Worm (Caenorhabditis elegans) whole organism, L4 larva: Measurements from ENCODE around the gene T16G12.12.

Experiments
- F49E8.2 ChIP-seq: sonication (generic microtip); optimal IDR thresholded peaks from 2 replicates; lab custom pipeline; 2016; ENCODE audit warnings: missing compliant biosample characterization, mild to moderate bottlenecking, missing genetic modification characterization, borderline replicate concordance
- T20F7.1 ChIP-seq: fragments of 200-800 bp; sonication (Bioruptor generic); optimal IDR thresholded peaks from 2 replicates; lab custom pipeline; 2018; ENCODE audit warnings: mild to moderate bottlenecking, missing genetic modification characterization, missing compliant biosample characterization
- T26A8.4 ChIP-seq: fragments of 200-800 bp; sonication (Bioruptor generic); IDR thresholded peaks from 2 replicates; pipeline ENCODE4 v1.3.6; 2022; ENCODE audit warnings: missing genetic modification characterization, missing compliant biosample characterization
- Y105C5A.15 ChIP-seq: fragments of 200-800 bp; sonication (Bioruptor generic); IDR thresholded peaks from 2 replicates; pipeline ENCODE4 v1.3.6; 2022; ENCODE audit warnings: missing genetic modification characterization, missing compliant biosample characterization
- ZK337.2 ChIP-seq: fragments of 200-800 bp; sonication (Bioruptor generic); IDR thresholded peaks from 2 replicates; pipeline ENCODE4 v1.3.6; 2022; ENCODE audit warnings: missing genetic modification reagents, missing genetic modification characterization, missing compliant biosample characterization
- ces-1 ChIP-seq: fragments of 150-350 bp; sonication (generic microtip); optimal IDR thresholded peaks from 4 replicates; lab custom pipeline; 2014; ENCODE audit warnings: missing biosample characterization, missing genetic modification reagents, missing genetic modification characterization
- ctbp-1 ChIP-seq: fragments of 200-800 bp; sonication (Bioruptor generic); IDR thresholded peaks from 2 replicates; pipeline ENCODE4 v1.3.6; 2022; ENCODE audit warnings: missing genetic modification reagents, missing genetic modification characterization, missing compliant biosample characterization
- daf-12 ChIP-seq: fragments of 150-350 bp; optimal IDR thresholded peaks from 2 replicates; lab custom pipeline; 2014; ENCODE audit warnings: missing biosample characterization, missing genetic modification reagents, missing genetic modification characterization
- dmd-6 ChIP-seq: fragments of 200-800 bp; sonication (Bioruptor generic); IDR thresholded peaks from 2 replicates; pipeline ENCODE4 v1.3.6; 2022; ENCODE audit warnings: missing genetic modification reagents, missing genetic modification characterization, missing compliant biosample characterization
- dmd-9 ChIP-seq: fragments of 200-800 bp; sonication (Bioruptor generic); IDR thresholded peaks from 2 replicates; pipeline ENCODE4 v1.3.6; 2022; ENCODE audit warnings: missing genetic modification reagents, missing genetic modification characterization, missing compliant biosample characterization
- dpl-1 ChIP-seq: fragments of 150-350 bp; optimal IDR thresholded peaks from 2 replicates; lab custom pipeline; 2014; ENCODE audit warnings: missing biosample characterization, missing genetic modification reagents, missing genetic modification characterization
- dve-1 ChIP-seq: sonication (generic microtip); optimal IDR thresholded peaks from 2 replicates; lab custom pipeline; 2017; ENCODE audit warnings: antibody characterized with exemption, mild to moderate bottlenecking, missing genetic modification characterization, missing compliant biosample characterization; ENCODE audit not compliant: insufficient read depth
- egl-43 ChIP-seq: fragments of 200-800 bp; sonication (Bioruptor generic); IDR thresholded peaks from 2 replicates; pipeline ENCODE4 v1.3.6; 2022; ENCODE audit warnings: missing genetic modification reagents, missing genetic modification characterization, missing compliant biosample characterization
- fkh-10 ChIP-seq: fragments of 150-350 bp; optimal IDR thresholded peaks from 2 replicates; lab custom pipeline; 2014; ENCODE audit warnings: missing biosample characterization, missing genetic modification reagents, missing genetic modification characterization
- hif-1 ChIP-seq, 2 experiments: sonication (generic microtip); optimal IDR thresholded peaks; 2 replicates each; lab custom pipeline; 2016 to 2017; ENCODE audit warnings: missing compliant biosample characterization in 2 of 2, missing genetic modification characterization in 2 of 2, missing genetic modification reagents in 2 of 2, missing genotype in 2 of 2, mild to moderate bottlenecking in 1 of 2
- hlh-11 ChIP-seq: fragments of 200-800 bp; sonication (Bioruptor generic); optimal IDR thresholded peaks from 2 replicates; lab custom pipeline; 2018; ENCODE audit warnings: mild to moderate bottlenecking, missing genetic modification characterization, missing compliant biosample characterization
- hlh-30 ChIP-seq: sonication (generic microtip); optimal IDR thresholded peaks from 2 replicates; lab custom pipeline; 2017; ENCODE audit warnings: antibody characterized with exemption, mild to moderate bottlenecking, missing genetic modification characterization, missing compliant biosample characterization; ENCODE audit not compliant: insufficient read depth
- lim-7 ChIP-seq: fragments of 200-800 bp; sonication (Bioruptor generic); IDR thresholded peaks from 2 replicates; pipeline ENCODE4 v1.3.6; 2022; ENCODE audit warnings: missing genetic modification characterization, missing compliant biosample characterization
- lin-38 ChIP-seq: fragments of 200-800 bp; sonication (Bioruptor generic); IDR thresholded peaks from 2 replicates; pipeline ENCODE4 v1.3.6; 2022; ENCODE audit warnings: missing genetic modification reagents, missing genetic modification characterization, missing compliant biosample characterization
- lsy-2 ChIP-seq, 2 experiments: fragments of 150-350 bp in 1 of 2; sonication (generic microtip) in 1 of 2; optimal IDR thresholded peaks; 2 replicates each; lab custom pipeline; 2014 to 2017; ENCODE audit warnings: missing biosample characterization in 2 of 2, missing genetic modification characterization in 2 of 2
- madf-9 ChIP-seq: fragments of 200-800 bp; sonication (Bioruptor generic); conservative IDR thresholded peaks from 2 replicates; pipeline ENCODE4 v1.3.6; 2022; ENCODE audit warnings: missing genetic modification reagents, missing genetic modification characterization, missing compliant biosample characterization
- mdl-1 ChIP-seq, 2 experiments: fragments of 150-350 bp in 1 of 2; sonication (generic microtip) in 1 of 2; optimal IDR thresholded peaks; 2 replicates each; lab custom pipeline; 2014 to 2017; ENCODE audit warnings: missing biosample characterization in 2 of 2, missing genetic modification characterization in 2 of 2
- mep-1 ChIP-seq: fragments of 150-350 bp; sonication (generic microtip); optimal IDR thresholded peaks from 3 replicates; lab custom pipeline; 2014; ENCODE audit warnings: missing biosample characterization, missing genetic modification characterization
- mes-2 ChIP-seq: sonication (generic microtip); optimal IDR thresholded peaks from 2 replicates; lab custom pipeline; 2016; ENCODE audit warnings: missing genotype, mild to moderate bottlenecking, missing genetic modification characterization, missing compliant biosample characterization; ENCODE audit not compliant: poor library complexity, severe bottlenecking
- mxl-3 ChIP-seq: fragments of 200-800 bp; sonication (Bioruptor generic); optimal IDR thresholded peaks from 2 replicates; lab custom pipeline; 2018; ENCODE audit warnings: mild to moderate bottlenecking, missing genetic modification characterization, missing compliant biosample characterization
- nhr-25 ChIP-seq: sonication (generic microtip); optimal IDR thresholded peaks from 2 replicates; lab custom pipeline; 2017; ENCODE audit warnings: missing genetic modification characterization, mild to moderate bottlenecking, missing compliant biosample characterization, antibody characterized with exemption, moderate library complexity, borderline replicate concordance; ENCODE audit not compliant: insufficient read depth
- nhr-41 ChIP-seq: fragments of 200-800 bp; sonication (Bioruptor generic); IDR thresholded peaks from 2 replicates; pipeline ENCODE4 v1.3.6; 2022; ENCODE audit warnings: missing genetic modification reagents, missing genetic modification characterization, missing compliant biosample characterization
- nhr-48 ChIP-seq: sonication (generic microtip); optimal IDR thresholded peaks from 2 replicates; lab custom pipeline; 2016; ENCODE audit warnings: mild to moderate bottlenecking, missing genetic modification characterization, missing compliant biosample characterization
- nhr-6 ChIP-seq: fragments of 150-350 bp; optimal IDR thresholded peaks from 2 replicates; lab custom pipeline; 2014; ENCODE audit warnings: missing biosample characterization, missing genetic modification characterization
- pha-4 ChIP-seq, 2 experiments: fragments of 150-350 bp in 1 of 2; fragments of 200-800 bp in 1 of 2; sonication (Bioruptor generic) in 1 of 2; IDR thresholded peaks in 1 of 2; optimal IDR thresholded peaks in 1 of 2; 2 replicates each; pipeline versions ENCODE4 v1.3.6 to Lab custom; 2014 to 2022; ENCODE audit warnings: missing genetic modification characterization in 2 of 2, missing genetic modification reagents in 2 of 2, missing biosample characterization in 1 of 2, missing compliant biosample characterization in 1 of 2
- rbr-2 ChIP-seq: sonication (generic microtip); optimal IDR thresholded peaks from 2 replicates; lab custom pipeline; 2016; ENCODE audit warnings: missing genotype, missing genetic modification characterization, missing compliant biosample characterization
- saeg-2 ChIP-seq: fragments of 200-800 bp; sonication (Bioruptor generic); IDR thresholded peaks from 2 replicates; pipeline ENCODE4 v1.3.6; 2022; ENCODE audit warnings: missing genetic modification reagents, missing genetic modification characterization, missing compliant biosample characterization
- sdz-12 ChIP-seq: fragments of 200-800 bp; sonication (Bioruptor generic); optimal IDR thresholded peaks from 2 replicates; lab custom pipeline; 2018; ENCODE audit warnings: mild to moderate bottlenecking, missing genetic modification characterization, missing compliant biosample characterization
- set-16 ChIP-seq: fragments of 200-800 bp; sonication (Bioruptor generic); IDR thresholded peaks from 2 replicates; pipeline ENCODE4 v1.3.6; 2022; ENCODE audit warnings: missing genetic modification reagents, missing genetic modification characterization, missing compliant biosample characterization
- spr-3 ChIP-seq: fragments of 200-800 bp; sonication (Bioruptor generic); optimal IDR thresholded peaks from 2 replicates; lab custom pipeline; 2018; ENCODE audit warnings: mild to moderate bottlenecking, missing genetic modification characterization, missing compliant biosample characterization
- unc-62 ChIP-seq, 3 experiments: fragments of 150-350 bp in 1 of 3; sonication (generic microtip); optimal IDR thresholded peaks in 2 of 3; peaks in 1 of 3; 1 replicate in 1 of 3; 2 replicates in 2 of 3; lab custom pipeline; 2014 to 2017; ENCODE audit warnings: missing biosample characterization in 3 of 3, missing genetic modification characterization in 3 of 3, missing genetic modification reagents in 3 of 3, missing genotype in 1 of 3
- vab-7 ChIP-seq: fragments of 200-800 bp; sonication (Bioruptor generic); IDR thresholded peaks from 2 replicates; pipeline ENCODE4 v1.3.6; 2022; ENCODE audit warnings: missing genetic modification reagents, missing genetic modification characterization, missing compliant biosample characterization
- zfp-3 ChIP-seq: fragments of 200-800 bp; sonication (Bioruptor generic); conservative IDR thresholded peaks from 2 replicates; pipeline ENCODE4 v1.3.6; 2022; ENCODE audit warnings: missing genetic modification reagents, missing genetic modification characterization, missing compliant biosample characterization

T16G12.12 gene

ce11 chrIII:10085983-10086382 lies 32.6 kb downstream of the T16G12.12 start, which contains the start of gene T16H12.2:
TSS of gene T16H12.2 (plus strand) at chrIII:10086283.
- TF ChIP-seq nhr-41 (GFP tag; lab: Robert Waterston, UW) (no peak), nhr-6 (tag; lab: Kevin White, UChicago) (no peak), unc-62 (GFP tag; optimal IDR thresholded peaks at IDR 0.05 in 1 of 2; lab: Kevin White, UChicago) (no peak), unc-62 (tag; optimal IDR thresholded peaks at IDR 0.05; lab: Kevin White, UChicago) (no peak), hif-1 (tag; optimal IDR thresholded peaks at IDR 0.05; lab: Kevin White, UChicago) (no peak), fkh-10 (GFP tag; lab: Kevin White, UChicago) (no peak), lim-7 (GFP tag; lab: Robert Waterston, UW) (no peak), vab-7 (no peak), F49E8.2 (no peak), spr-3 (GFP tag; lab: Kevin White, UChicago) (no peak), daf-12 (tag; lab: Kevin White, UChicago) (no peak), nhr-25 (tag; lab: Kevin White, UChicago) (no peak), hlh-11 (tag; lab: Kevin White, UChicago) (no peak)

DNA sequence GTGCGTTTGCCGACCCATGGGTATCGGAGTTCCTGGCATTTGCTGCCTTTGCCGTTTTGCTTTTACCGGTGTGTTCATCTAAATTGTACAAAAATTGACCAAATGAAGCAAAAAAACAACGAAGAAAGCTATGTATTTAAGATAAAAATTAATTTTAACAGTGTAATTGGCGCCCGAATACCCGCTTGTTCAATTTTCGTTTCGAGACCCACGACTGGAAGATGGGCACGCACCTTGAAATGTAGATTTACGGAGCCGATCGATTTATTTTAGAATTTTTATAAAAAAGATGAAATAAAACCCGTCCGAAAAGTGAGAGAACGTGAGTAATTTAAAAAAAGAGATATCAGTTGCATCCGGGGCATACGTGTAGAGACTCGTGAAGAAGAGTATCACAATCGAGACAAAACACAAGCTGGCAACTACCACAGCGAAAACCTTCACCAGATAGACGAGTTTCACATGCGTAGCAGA lies 35.1 kb downstream of the T16G12.12 start, which contains the start of gene hal-2:
Gene hal-2, minus strand, starts transcription at position 424 of the 474 bp plus-strand sequence.
- no peak for TF ChIP-seq ces-1 (GFP tag; lab: Kevin White, UChicago)
- TF ChIP-seq ctbp-1: no peak
- no peak for TF ChIP-seq hif-1 (tag; optimal IDR thresholded peaks at IDR 0.05; lab: Kevin White, UChicago)
- no peak for TF ChIP-seq lin-38
- TF ChIP-seq mep-1 (tag; lab: Kevin White, UChicago): no peak
- TF ChIP-seq mdl-1 (tag; optimal IDR thresholded peaks at IDR 0.05; lab: Kevin White, UChicago): no peak
- TF ChIP-seq saeg-2 (GFP tag; lab: Robert Waterston, UW): no peak
- TF ChIP-seq nhr-6 (tag; lab: Kevin White, UChicago): no peak

DNA sequence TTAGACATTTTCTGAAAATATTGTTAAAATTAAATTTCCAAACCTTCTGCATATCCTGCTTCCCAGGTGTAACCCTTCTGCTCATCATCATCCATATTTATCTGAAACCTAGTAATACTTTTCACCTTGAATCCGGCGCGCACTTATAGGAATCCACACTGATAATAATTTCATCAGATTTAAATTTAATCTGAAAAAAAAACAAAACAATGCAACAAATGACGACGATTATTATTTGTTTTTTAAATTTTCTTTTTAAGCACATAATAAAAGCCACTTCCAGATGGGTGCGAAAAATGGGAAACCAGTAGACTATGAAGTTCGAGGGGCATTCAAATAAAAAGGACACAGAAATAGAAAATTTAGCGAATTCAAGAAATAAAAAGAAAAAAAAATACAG lies 37.3 kb downstream of the T16G12.12 start, which contains the start of gene gtf-2H2C:
Gene gtf-2H2C, minus strand, starts transcription at position 101 of the 400 bp plus-strand sequence.
- TF ChIP-seq pha-4 (GFP tag; IDR thresholded peaks at IDR 0.05; lab: Robert Waterston, UW) (peak; percentile 7; the same call in 1 of the 2 replicates), pha-4 (tag; optimal IDR thresholded peaks at IDR 0.05; lab: Kevin White, UChicago) (no peak), sdz-12 (GFP tag; lab: Kevin White, UChicago) (no peak)

DNA sequence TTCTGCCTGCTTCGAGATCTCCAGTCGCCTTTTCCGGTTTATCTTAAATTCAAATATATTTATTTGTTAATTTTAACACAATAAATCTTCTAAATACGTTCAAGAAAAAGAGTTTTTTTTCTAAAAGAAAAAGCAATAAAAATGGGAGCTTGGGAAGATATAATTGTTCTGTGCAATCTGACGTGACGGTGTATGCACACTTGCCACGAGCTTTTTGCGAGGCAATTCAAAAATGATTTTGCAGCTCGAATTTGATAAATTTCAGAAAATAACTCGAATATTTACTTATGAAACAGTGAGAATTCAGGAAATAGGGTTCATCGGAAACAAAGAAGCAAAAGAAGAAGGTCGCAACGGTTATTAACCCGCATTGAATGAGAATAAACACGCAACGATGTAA lies 39.7 kb downstream of the T16G12.12 start:
- TF ChIP-seq hlh-30 (tag; lab: Kevin White, UChicago) (peak; percentile 11), egl-43 (GFP tag; lab: Robert Waterston, UW) (no peak), lin-38 (0 out of 2 replicates have a peak, but pooled peaks have one; percentile 21), mes-2 (tag; lab: Kevin White, UChicago) (peak; percentile 58), dpl-1 (GFP tag; lab: Kevin White, UChicago) (peak; percentile 69), lsy-2 (tag; optimal IDR thresholded peaks at IDR 0.05; lab: Kevin White, UChicago) (peak in 1 of 2 experiments; percentile 47), Y105C5A.15 (GFP tag; lab: Robert Waterston, UW) (no peak), nhr-41 (GFP tag; lab: Robert Waterston, UW) (no peak)
- TF ChIP-seq, all 104 proteins: peak for 5

ce11 chrIII:10094538-10094937 lies 41.1 kb downstream of the T16G12.12 start:
- TF ChIP-seq rbr-2 (tag; lab: Kevin White, UChicago) (peak; percentile 43), dve-1 (tag; lab: Kevin White, UChicago) (no peak), dmd-9 (no peak), T20F7.1 (GFP tag; lab: Kevin White, UChicago) (no peak), madf-9 (peak; percentile 83), hif-1 (tag; optimal IDR thresholded peaks at IDR 0.05; lab: Kevin White, UChicago) (peak in 1 of 2 experiments; percentile 9), hlh-11 (tag; lab: Kevin White, UChicago) (peak; percentile 63), nhr-25 (tag; lab: Kevin White, UChicago) (peak; percentile 30), mes-2 (tag; lab: Kevin White, UChicago) (peak; percentile 36), ctbp-1 (0 out of 2 replicates have a peak, but pooled peaks have one; percentile 9), mxl-3 (GFP tag; lab: Kevin White, UChicago) (peak; percentile 68), dmd-6 (no peak), set-16 (GFP tag; lab: Robert Waterston, UW) (peak; percentile 96), zfp-3 (0 out of 2 replicates have a peak, but pooled peaks have one; percentile 39), T26A8.4 (peak; percentile 35; the same call in 1 of the 2 replicates), nhr-48 (tag; lab: Kevin White, UChicago) (peak; percentile 38), mdl-1 (tag; optimal IDR thresholded peaks at IDR 0.05; lab: Kevin White, UChicago) (peak in 1 of 2 experiments; percentile 25), ZK337.2 (0 out of 2 replicates have a peak, but pooled peaks have one; percentile 49)
